Fruit fly (Drosophila melanogaster) Kc167 (cell line): Measurements from ENCODE around the gene CG13384.

Experiments
- h ChIP-seq: fragments of >200 bp; optimal IDR thresholded peaks from 3 replicates; lab custom pipeline; 2018; ENCODE audit warnings: missing external identifiers
- ttk ChIP-seq: sonication (Bioruptor generic); optimal IDR thresholded peaks from 2 replicates; lab custom pipeline; 2017; ENCODE audit warnings: missing external identifiers

dm6 chr2L:8416350-8417046 is 32.2 kb downstream of the CG13384 start:
- no peak for TF ChIP-seq ttk (lab: Kevin White, UChicago)
- TF ChIP-seq h: no peak
